Worm (Caenorhabditis elegans) whole organism, L2 larva: Measurements from ENCODE around the gene droe-8.
"Not testable (repeated sequence)": the region's sequence is repeated elsewhere in the genome, so short reads cannot be mapped to it uniquely, and the experiment has no call there.

Experiments
- C34F6.9 ChIP-seq: fragments of 150-350 bp; optimal IDR thresholded peaks from 2 replicates; lab custom pipeline; 2014; ENCODE audit warnings: missing biosample characterization, missing genetic modification characterization
- F13H6.1 ChIP-seq: sonication (generic microtip); optimal IDR thresholded peaks from 2 replicates; lab custom pipeline; 2016; ENCODE audit warnings: missing genetic modification characterization, missing compliant biosample characterization
- Y55F3AM.14 ChIP-seq: fragments of 200-800 bp; sonication (Bioruptor generic); optimal IDR thresholded peaks from 2 replicates; lab custom pipeline; 2018; ENCODE audit warnings: mild to moderate bottlenecking, missing genetic modification characterization, missing compliant biosample characterization
- alr-1 ChIP-seq: fragments of 150-350 bp; optimal IDR thresholded peaks from 2 replicates; lab custom pipeline; 2014; ENCODE audit warnings: missing biosample characterization, missing genetic modification characterization
- aly-2 ChIP-seq: fragments of 150-350 bp; optimal IDR thresholded peaks from 2 replicates; lab custom pipeline; 2014; ENCODE audit warnings: missing biosample characterization, missing genetic modification characterization
- ama-1 ChIP-seq: fragments of 150-350 bp; optimal IDR thresholded peaks from 2 replicates; lab custom pipeline; 2018; ENCODE audit warnings: inconsistent platforms
- ceh-82 ChIP-seq: fragments of 150-350 bp; optimal IDR thresholded peaks from 2 replicates; lab custom pipeline; 2014; ENCODE audit warnings: missing biosample characterization, missing genetic modification characterization
- dmd-4 ChIP-seq: sonication (generic microtip); optimal IDR thresholded peaks from 2 replicates; lab custom pipeline; 2017; ENCODE audit warnings: missing biosample characterization, missing genetic modification characterization
- egl-27 ChIP-seq: sonication (generic microtip); optimal IDR thresholded peaks from 3 replicates; lab custom pipeline; 2017; ENCODE audit warnings: missing biosample characterization, missing genetic modification reagents, missing genetic modification characterization
- elt-3 ChIP-seq: sonication (generic microtip); optimal IDR thresholded peaks from 2 replicates; lab custom pipeline; 2017; ENCODE audit warnings: missing biosample characterization, missing genetic modification characterization
- lin-11 ChIP-seq: fragments of 150-350 bp; sonication (generic microtip); optimal IDR thresholded peaks from 2 replicates; lab custom pipeline; 2014; ENCODE audit warnings: missing biosample characterization, missing genetic modification characterization, inconsistent platforms, mixed read lengths
- lin-39 ChIP-seq: fragments of 150-350 bp; optimal IDR thresholded peaks from 2 replicates; lab custom pipeline; 2014; ENCODE audit warnings: missing biosample characterization, missing genetic modification reagents, missing genetic modification characterization
- lsy-2 ChIP-seq, 2 experiments: fragments of 150-350 bp in 1 of 2; sonication (generic microtip) in 1 of 2; optimal IDR thresholded peaks; 2 replicates each; lab custom pipeline; 2014 to 2017; ENCODE audit warnings: missing biosample characterization in 2 of 2, missing genetic modification characterization in 2 of 2
- mab-5 ChIP-seq: fragments of 150-350 bp; optimal IDR thresholded peaks from 2 replicates; lab custom pipeline; 2014; ENCODE audit warnings: missing biosample characterization, missing genetic modification characterization
- mbf-1 ChIP-seq: sonication (generic microtip); optimal IDR thresholded peaks from 2 replicates; lab custom pipeline; 2017; ENCODE audit warnings: missing biosample characterization, missing genetic modification characterization
- mdl-1 ChIP-seq, 2 experiments: fragments of 150-350 bp in 1 of 2; sonication (generic microtip) in 1 of 2; optimal IDR thresholded peaks; 2 replicates each; lab custom pipeline; 2017; ENCODE audit warnings: missing biosample characterization in 2 of 2, missing genetic modification characterization in 2 of 2
- nhr-10 ChIP-seq: sonication (generic microtip); optimal IDR thresholded peaks from 2 replicates; lab custom pipeline; 2017; ENCODE audit warnings: missing biosample characterization, missing genetic modification characterization
- nhr-12 ChIP-seq: fragments of 150-350 bp; optimal IDR thresholded peaks from 2 replicates; lab custom pipeline; 2014; ENCODE audit warnings: missing biosample characterization, missing genetic modification characterization
- nhr-21 ChIP-seq: fragments of 150-350 bp; optimal IDR thresholded peaks from 2 replicates; lab custom pipeline; 2014; ENCODE audit warnings: missing biosample characterization, missing genetic modification characterization
- nhr-23 ChIP-seq: fragments of 150-350 bp; optimal IDR thresholded peaks from 2 replicates; lab custom pipeline; 2014; ENCODE audit warnings: missing biosample characterization, missing genetic modification reagents, missing genetic modification characterization
- nhr-6 ChIP-seq: fragments of 150-350 bp; optimal IDR thresholded peaks from 2 replicates; lab custom pipeline; 2014; ENCODE audit warnings: missing biosample characterization, missing genetic modification characterization
- peb-1 ChIP-seq: fragments of 150-350 bp; optimal IDR thresholded peaks from 2 replicates; lab custom pipeline; 2014; ENCODE audit warnings: missing biosample characterization, missing genetic modification characterization
- sem-4 ChIP-seq: fragments of 150-350 bp; optimal IDR thresholded peaks from 2 replicates; lab custom pipeline; 2014; ENCODE audit warnings: missing biosample characterization, missing genetic modification reagents, missing genetic modification characterization
- skn-1 ChIP-seq: sonication (generic microtip); optimal IDR thresholded peaks from 2 replicates; lab custom pipeline; 2017; ENCODE audit warnings: missing biosample characterization, missing genetic modification characterization
- sma-9 ChIP-seq, 2 experiments: fragments of 150-350 bp in 1 of 2; sonication (generic microtip) in 1 of 2; optimal IDR thresholded peaks; 2 replicates each; lab custom pipeline; 2014 to 2016; ENCODE audit warnings: missing genetic modification characterization in 2 of 2, mild to moderate bottlenecking in 1 of 2, missing biosample characterization in 1 of 2, missing compliant biosample characterization in 1 of 2, missing genetic modification reagents in 1 of 2, moderate library complexity in 1 of 2
- unc-55 ChIP-seq: fragments of 150-350 bp; sonication (generic microtip); optimal IDR thresholded peaks from 3 replicates; lab custom pipeline; 2014; ENCODE audit warnings: missing biosample characterization, missing genetic modification reagents, missing genetic modification characterization
- unc-62 ChIP-seq: fragments of 150-350 bp; optimal IDR thresholded peaks from 2 replicates; lab custom pipeline; 2014; ENCODE audit warnings: missing biosample characterization, missing genetic modification reagents, missing genetic modification characterization
- ztf-1 ChIP-seq: fragments of 200-800 bp; sonication (Bioruptor generic); conservative IDR thresholded peaks from 2 replicates; pipeline ENCODE4 v1.3.6; 2022; ENCODE audit warnings: missing genetic modification characterization, missing compliant biosample characterization
- ztf-11 ChIP-seq: sonication (generic microtip); optimal IDR thresholded peaks from 2 replicates; lab custom pipeline; 2017; ENCODE audit warnings: missing biosample characterization, missing genetic modification characterization
- ztf-4 ChIP-seq: fragments of 150-350 bp; optimal IDR thresholded peaks from 2 replicates; lab custom pipeline; 2014; ENCODE audit warnings: missing biosample characterization, missing genetic modification characterization

Gene droe-8

DNA sequence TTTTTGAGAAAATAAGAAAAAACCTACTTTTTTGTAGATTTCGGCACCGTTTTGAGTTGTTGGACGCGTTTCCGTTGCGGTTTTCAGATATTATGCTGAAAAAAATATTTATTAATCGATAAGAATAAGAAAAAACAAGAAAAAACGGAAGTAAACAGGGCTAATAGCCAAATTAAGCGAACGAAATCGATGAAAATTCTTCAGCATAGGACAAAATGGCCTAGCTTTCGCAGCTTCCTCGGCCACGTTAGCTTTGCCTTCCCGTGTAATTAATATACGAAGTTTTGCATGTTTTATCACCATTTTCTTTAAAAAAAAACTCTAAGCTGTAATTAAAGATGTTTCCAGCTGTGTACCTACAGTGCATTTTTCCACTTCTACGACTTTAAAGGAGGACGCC, 30.1 kb upstream of the droe-8 start, which contains the start of gene ZC190.10:
TSS of gene ZC190.10 (minus strand) at position 101 of the 400 bp plus-strand sequence.
- TF ChIP-seq mdl-1 (tag; optimal IDR thresholded peaks at IDR 0.05; lab: Kevin White, UChicago); unc-55; dmd-4 (tag; lab: Kevin White, UChicago): not testable (repeated sequence)
- TF ChIP-seq, all 48 proteins: peak for 0; not testable (repeated sequence) for 48

DNA sequence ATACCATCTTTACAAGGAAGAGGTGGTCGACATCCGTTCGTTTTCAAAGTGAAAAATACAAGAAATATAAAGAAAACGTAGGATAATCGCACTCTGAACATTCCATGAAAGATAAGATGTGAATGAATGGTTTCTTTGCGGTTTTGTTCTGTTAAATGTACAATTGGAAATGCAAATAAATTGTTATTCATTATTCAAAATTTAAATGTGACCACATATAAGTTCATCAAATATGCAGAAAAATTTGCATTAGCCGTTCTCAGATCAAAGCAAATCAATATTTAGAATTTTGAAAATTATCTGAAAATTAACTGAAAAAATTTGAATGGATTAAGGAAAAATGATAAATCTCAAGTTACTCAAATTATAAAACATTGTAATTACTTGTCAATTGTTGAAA, 14.4 kb upstream of the droe-8 start, which contains the start of gene ZC178.2:
TSS of gene ZC178.2 (minus strand) at position 101 of the 400 bp plus-strand sequence.
- TF ChIP-seq unc-55 (no peak), ztf-1 (no peak)

- TF ChIP-seq egl-27 (no peak), sma-9 (GFP tag; optimal IDR thresholded peaks at IDR 0.05; lab: Kevin White, UChicago) (peak; percentile 45), sma-9 (tag; optimal IDR thresholded peaks at IDR 0.05; lab: Kevin White, UChicago) (no peak)
These were observed 10.2 kb upstream of the droe-8 start, which contains the start of gene glr-5 for ce11 chrV:8716175-8716574. Gene glr-5, plus strand, starts transcription at chrV:8716495.

- TF ChIP-seq mab-5 (tag; lab: Kevin White, UChicago) (no peak), nhr-6 (no peak), aly-2 (tag; lab: Kevin White, UChicago) (no peak), C34F6.9 (tag; lab: Kevin White, UChicago) (no peak), ztf-1 (no peak), nhr-23 (no peak), mdl-1 (tag; optimal IDR thresholded peaks at IDR 0.05; lab: Kevin White, UChicago) (no peak), lin-11 (no peak), peb-1 (tag; lab: Kevin White, UChicago) (no peak), Y55F3AM.14 (GFP tag; lab: Kevin White, UChicago) (no peak), alr-1 (tag; lab: Kevin White, UChicago) (no peak), elt-3 (tag; lab: Kevin White, UChicago) (no peak), skn-1 (tag; lab: Kevin White, UChicago) (no peak), sma-9 (GFP tag; optimal IDR thresholded peaks at IDR 0.05; lab: Kevin White, UChicago) (no peak), sma-9 (tag; optimal IDR thresholded peaks at IDR 0.05; lab: Kevin White, UChicago) (no peak), nhr-10 (tag; lab: Kevin White, UChicago) (no peak), nhr-21 (tag; lab: Kevin White, UChicago) (no peak), lin-39 (tag; lab: Kevin White, UChicago) (no peak)
These were observed 7.9 kb upstream of the droe-8 start for ce11 chrV:8718399-8718798.

- TF ChIP-seq mab-5 (tag; lab: Kevin White, UChicago); ztf-11 (tag; lab: Kevin White, UChicago); ztf-1: not testable (repeated sequence)
These were observed 4.2 kb upstream of the droe-8 start, which contains the start of gene ZC196.8 for ce11 chrV:8722160-8722559. Gene ZC196.8, minus strand, starts transcription at chrV:8722260.

DNA sequence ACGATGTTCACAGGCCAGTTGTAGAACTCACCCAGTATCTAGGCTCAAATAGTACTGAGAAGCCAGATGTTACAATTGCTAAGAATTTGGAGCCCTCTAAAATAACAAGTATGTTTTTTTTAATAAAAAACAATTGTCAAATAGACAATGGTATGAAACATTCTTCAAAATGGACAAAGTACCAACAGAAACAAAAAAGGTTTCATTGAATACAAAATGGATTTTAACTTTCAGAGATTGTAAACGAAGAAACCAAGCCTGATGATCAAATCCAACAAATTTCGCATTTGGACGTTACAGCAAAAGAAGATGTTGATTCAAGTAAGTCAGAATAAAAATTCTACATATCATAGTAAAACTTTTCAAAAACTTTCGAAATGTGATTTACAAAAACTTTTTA, 749 bp downstream of the droe-8 start, which contains the start of gene ZC196.9:
TSS of gene ZC196.9 (minus strand) at position 101 of the 400 bp plus-strand sequence.
- no peak for TF ChIP-seq unc-55
- TF ChIP-seq ztf-11 (tag; lab: Kevin White, UChicago), result no peak
- TF ChIP-seq mab-5 (tag; lab: Kevin White, UChicago), result no peak
- no peak for TF ChIP-seq ama-1
- no peak for TF ChIP-seq C34F6.9 (tag; lab: Kevin White, UChicago)
- TF ChIP-seq sma-9 (GFP tag; optimal IDR thresholded peaks at IDR 0.05; lab: Kevin White, UChicago), result no peak
- TF ChIP-seq sma-9 (tag; optimal IDR thresholded peaks at IDR 0.05; lab: Kevin White, UChicago), result no peak
- TF ChIP-seq Y55F3AM.14 (GFP tag; lab: Kevin White, UChicago), result no peak
- no peak for TF ChIP-seq skn-1 (tag; lab: Kevin White, UChicago)

DNA sequence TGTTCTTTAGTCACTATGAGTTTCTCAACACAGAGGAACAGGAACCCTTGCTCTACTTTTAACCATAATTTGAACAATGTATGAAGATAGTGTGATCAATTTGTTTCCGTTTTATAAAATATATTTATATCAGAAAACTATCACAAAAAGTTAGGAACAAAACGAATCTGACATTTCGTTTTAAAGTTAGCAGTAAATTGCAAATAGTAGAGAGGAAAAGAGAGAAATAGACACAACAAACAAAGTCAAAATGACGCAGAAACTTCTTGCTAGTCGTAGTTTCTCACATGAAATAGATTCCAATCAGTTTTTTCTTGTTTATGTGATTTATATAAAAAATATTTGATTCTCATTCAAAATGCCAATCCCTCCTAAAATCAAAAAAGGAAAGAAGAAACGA, 2.8 kb downstream of the droe-8 start, which contains the start of gene ZC196.5:
TSS of gene ZC196.5 (plus strand) at position 301 of the 400 bp plus-strand sequence.
- no peak for TF ChIP-seq nhr-12 (tag; lab: Kevin White, UChicago)
- no peak for TF ChIP-seq lsy-2 (tag; optimal IDR thresholded peaks at IDR 0.05; lab: Kevin White, UChicago)
- TF ChIP-seq F13H6.1, result no peak
- no peak for TF ChIP-seq ztf-4
- TF ChIP-seq unc-62 (GFP tag; lab: Kevin White, UChicago), result no peak
- no peak for TF ChIP-seq nhr-21 (tag; lab: Kevin White, UChicago)
- TF ChIP-seq sem-4 (tag; lab: Kevin White, UChicago), result no peak
- TF ChIP-seq sma-9 (GFP tag; optimal IDR thresholded peaks at IDR 0.05; lab: Kevin White, UChicago), result no peak
- TF ChIP-seq sma-9 (tag; optimal IDR thresholded peaks at IDR 0.05; lab: Kevin White, UChicago), result no peak
- TF ChIP-seq peb-1 (tag; lab: Kevin White, UChicago), result no peak
- TF ChIP-seq mbf-1 (tag; lab: Kevin White, UChicago), result no peak
- TF ChIP-seq skn-1 (tag; lab: Kevin White, UChicago), result no peak
- no peak for TF ChIP-seq ztf-11 (tag; lab: Kevin White, UChicago)
- no peak for TF ChIP-seq nhr-10 (tag; lab: Kevin White, UChicago)
- no peak for TF ChIP-seq mab-5 (tag; lab: Kevin White, UChicago)
- TF ChIP-seq ceh-82 (tag; lab: Kevin White, UChicago), result no peak
